Fruit fly (Drosophila melanogaster) S2 (cell line): ENCODE data around the gene CG31156.

Experiments used
- CG8478 ChIP-seq: fragments of >200 bp; optimal IDR thresholded peaks from 2 replicates; lab custom pipeline; 2018
- CTCF ChIP-seq, 2 experiments: fragments of >200 bp; optimal IDR thresholded peaks; 2 replicates each; lab custom pipeline; 2018

- TF ChIP-seq CG8478 (lab: Kevin White, UChicago) = no peak
- no peak for TF ChIP-seq CTCF (optimal IDR thresholded peaks at IDR 0.05; lab: Kevin White, UChicago)
Measured at dm6 chr3R:22596450-22596849, 17.0 kb downstream of the CG31156 start.
